Worm (Caenorhabditis elegans): ENCODE data around the gene fbxc-7.

DNA sequence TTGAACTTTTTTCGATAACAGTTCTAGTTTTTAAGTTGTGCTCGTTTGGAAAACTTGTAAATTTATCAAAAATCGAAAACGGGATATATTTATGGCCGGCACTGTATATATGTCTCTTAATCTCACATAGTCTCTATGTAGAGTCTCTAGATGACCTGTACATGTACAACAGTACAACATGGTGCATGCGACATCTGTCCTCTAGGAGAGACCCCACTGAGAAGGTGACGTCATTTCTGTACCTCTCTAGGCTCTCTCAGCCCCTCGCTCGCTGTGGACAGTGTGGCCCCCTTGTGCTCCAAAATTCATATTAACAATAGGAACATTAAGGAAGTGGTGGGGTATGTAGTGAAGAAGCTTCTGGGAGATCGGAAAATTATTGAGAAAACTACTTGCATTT, 17.5 kb upstream of the fbxc-7 start:
- TF ChIP-seq ZK546.5 (tag; optimal IDR thresholded peaks at IDR 0.05) (no peak), pha-4 (tag; optimal IDR thresholded peaks at IDR 0.05) (no peak)
